Worm (Caenorhabditis elegans): ENCODE measurements around the gene F47B7.4.
A peak's percentile ranks its signal among the peaks of the same experiment; 100 is the strongest.

F47B7.4 gene

ce11 chrX:3733732-3734131 lies 32.7 kb downstream of the F47B7.4 start, which contains the start of gene tag-18:
Gene tag-18, minus strand, starts transcription at chrX:3734036.
- TF ChIP-seq unc-3 (GFP tag; conservative IDR thresholded peaks at IDR 0.05) (no peak), unc-3 (tag; optimal IDR thresholded peaks at IDR 0.05) (no peak), hlh-13 (GFP tag; optimal IDR thresholded peaks at IDR 0.05) (no peak), dve-1 (tag; optimal IDR thresholded peaks at IDR 0.05) (no peak), ceh-19 (GFP tag; optimal IDR thresholded peaks at IDR 0.05) (no peak), nhr-232 (tag; optimal IDR thresholded peaks at IDR 0.05) (no peak), pha-2 (tag; optimal IDR thresholded peaks at IDR 0.05) (no peak), ceh-34 (tag; optimal IDR thresholded peaks at IDR 0.05) (no peak), hlh-8 (tag; optimal IDR thresholded peaks at IDR 0.05) (no peak), fkh-6 (tag; optimal IDR thresholded peaks at IDR 0.05) (no peak), ttx-3 (tag; optimal IDR thresholded peaks at IDR 0.05) (no peak), T23F11.4 (GFP tag; optimal IDR thresholded peaks at IDR 0.05) (no peak), ztf-16 (tag; optimal IDR thresholded peaks at IDR 0.05) (no peak), fkh-10 (GFP tag; optimal IDR thresholded peaks at IDR 0.05) (no peak), syd-9 (tag; optimal IDR thresholded peaks at IDR 0.05) (no peak), zip-5 (tag; optimal IDR thresholded peaks at IDR 0.05) (no peak)

ce11 chrX:3733321-3733720 lies 33.1 kb downstream of the F47B7.4 start:
- no peak for TF ChIP-seq fkh-6 (tag; optimal IDR thresholded peaks at IDR 0.05)
- no peak for TF ChIP-seq ets-4 (tag; optimal IDR thresholded peaks at IDR 0.05)
- no peak for TF ChIP-seq hlh-13 (GFP tag; optimal IDR thresholded peaks at IDR 0.05)
- TF ChIP-seq C38D4.7 (GFP tag; optimal IDR thresholded peaks at IDR 0.05), result no peak
- no peak for TF ChIP-seq dve-1 (tag; optimal IDR thresholded peaks at IDR 0.05)
- no peak for TF ChIP-seq pros-1 (tag; optimal IDR thresholded peaks at IDR 0.05)
- TF ChIP-seq hlh-6 (tag; optimal IDR thresholded peaks at IDR 0.05), result no peak
- TF ChIP-seq pat-9 (tag; optimal IDR thresholded peaks at IDR 0.05), result no peak
- peak; percentile 1 for TF ChIP-seq tbx-2 (tag; optimal IDR thresholded peaks at IDR 0.05)
- TF ChIP-seq pax-1 (tag; optimal IDR thresholded peaks at IDR 0.05), result no peak
- TF ChIP-seq ahr-1 (tag; optimal IDR thresholded peaks at IDR 0.05), result no peak
- no peak for TF ChIP-seq ceh-19 (GFP tag; optimal IDR thresholded peaks at IDR 0.05)
- TF ChIP-seq Y22D7AL.16 (tag; optimal IDR thresholded peaks at IDR 0.05), result no peak
- no peak for TF ChIP-seq hlh-8 (tag; optimal IDR thresholded peaks at IDR 0.05)
- no peak for TF ChIP-seq ceh-45 (GFP tag; IDR thresholded peaks at IDR 0.05)
- no peak for TF ChIP-seq K09A11.1 (tag; optimal IDR thresholded peaks at IDR 0.05; ENCODE audit: insufficient read depth)
- TF ChIP-seq ceh-22 (tag; optimal IDR thresholded peaks at IDR 0.05), result no peak
- TF ChIP-seq ztf-16 (tag; optimal IDR thresholded peaks at IDR 0.05), result no peak
- no peak for TF ChIP-seq ttx-3 (tag; optimal IDR thresholded peaks at IDR 0.05)
- no peak for TF ChIP-seq npax-4 (tag; optimal IDR thresholded peaks at IDR 0.05)
- no peak for TF ChIP-seq elt-4 (tag; optimal IDR thresholded peaks at IDR 0.05)
- TF ChIP-seq madf-2 (tag; optimal IDR thresholded peaks at IDR 0.05), result no peak
- no peak for TF ChIP-seq unc-3 (GFP tag; conservative IDR thresholded peaks at IDR 0.05)
- TF ChIP-seq unc-3 (tag; optimal IDR thresholded peaks at IDR 0.05), result no peak
- peak; percentile 32 for TF ChIP-seq rnt-1 (tag; optimal IDR thresholded peaks at IDR 0.05)
- TF ChIP-seq ceh-18 (tag; optimal IDR thresholded peaks at IDR 0.05), result peak; percentile 58
- no peak for TF ChIP-seq pqm-1 (tag; optimal IDR thresholded peaks at IDR 0.05)

ce11 chrX:3728970-3729369 lies 37.5 kb downstream of the F47B7.4 start, which contains the start of gene aex-4:
Gene aex-4, plus strand, starts transcription at chrX:3729281.
- TF ChIP-seq elt-2 (tag; optimal IDR thresholded peaks at IDR 0.05), result peak; percentile 64
- no peak for TF ChIP-seq fkh-10 (GFP tag; optimal IDR thresholded peaks at IDR 0.05)

ce11 chrX:3727274-3727673 lies 39.2 kb downstream of the F47B7.4 start, which contains the start of gene nlp-1:
Gene nlp-1, plus strand, starts transcription at chrX:3727574.
- TF ChIP-seq sox-2 (GFP tag; IDR thresholded peaks at IDR 0.05), result no peak
- TF ChIP-seq ceh-48 (tag; optimal IDR thresholded peaks at IDR 0.05), result no peak
- TF ChIP-seq ceh-24 (tag; optimal IDR thresholded peaks at IDR 0.05), result no peak
- TF ChIP-seq zip-5 (tag; optimal IDR thresholded peaks at IDR 0.05), result no peak
- no peak for TF ChIP-seq T23F11.4 (GFP tag; optimal IDR thresholded peaks at IDR 0.05)
- no peak for TF ChIP-seq Y22D7AL.16 (tag; optimal IDR thresholded peaks at IDR 0.05)
- TF ChIP-seq ceh-9 (tag; optimal IDR thresholded peaks at IDR 0.05), result no peak
- no peak for TF ChIP-seq F13H6.1 (tag; optimal IDR thresholded peaks at IDR 0.05)
- no peak for TF ChIP-seq ahr-1 (tag; optimal IDR thresholded peaks at IDR 0.05)
- no peak for TF ChIP-seq pqm-1 (tag; optimal IDR thresholded peaks at IDR 0.05)
- TF ChIP-seq fax-1 (tag; optimal IDR thresholded peaks at IDR 0.05), result no peak
- TF ChIP-seq tbx-7 (tag; optimal IDR thresholded peaks at IDR 0.05), result no peak
- TF ChIP-seq unc-3 (GFP tag; conservative IDR thresholded peaks at IDR 0.05), result no peak
- TF ChIP-seq unc-3 (tag; optimal IDR thresholded peaks at IDR 0.05), result no peak
- TF ChIP-seq C08G9.2 (tag; optimal IDR thresholded peaks at IDR 0.05), result no peak
- no peak for TF ChIP-seq npax-4 (tag; optimal IDR thresholded peaks at IDR 0.05)
- no peak for TF ChIP-seq pax-1 (tag; optimal IDR thresholded peaks at IDR 0.05)
